Fruit fly (Drosophila melanogaster): ENCODE data around the gene Ect3.
A peak's percentile ranks its signal among the peaks of the same experiment; 100 is the strongest.

Gene Ect3

DNA sequence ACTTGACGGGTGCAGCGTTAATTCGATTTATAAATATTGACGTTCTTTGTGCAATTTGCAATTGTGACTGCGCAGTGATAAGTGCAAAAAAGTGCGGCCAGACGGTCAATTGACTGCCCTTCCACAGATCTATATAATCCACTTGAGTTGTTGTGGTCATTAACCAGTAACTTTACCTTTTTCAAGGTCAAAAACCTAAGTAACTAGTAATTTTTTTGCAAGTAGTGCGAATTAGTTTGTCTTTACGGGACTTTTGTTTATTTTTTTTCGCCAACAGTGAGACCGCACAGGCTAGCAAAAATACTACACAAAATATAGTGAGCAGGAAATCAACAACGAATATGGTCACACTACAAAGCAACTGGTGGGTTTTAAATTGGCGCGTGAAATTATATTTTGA lies 24.4 kb upstream of the Ect3 start, which contains the start of gene Tango9:
Tango9 (minus strand) TSS at position 280 of the 400 bp plus-strand sequence.
- TF ChIP-seq nmo (GFP tag; optimal IDR thresholded peaks at IDR 0.05) (peak; percentile 25), Lhr (GFP tag; optimal IDR thresholded peaks at IDR 0.05) (peak; percentile 48), nom (GFP tag; optimal IDR thresholded peaks at IDR 0.05) (peak; percentile 57), CG4404 (GFP tag; IDR thresholded peaks at IDR 0.05) (no peak), CG13775 (GFP tag; optimal IDR thresholded peaks at IDR 0.05) (no peak), CG31388 (GFP tag; optimal IDR thresholded peaks at IDR 0.05) (no peak), CG30020 (tag; optimal IDR thresholded peaks at IDR 0.05) (peak; percentile 11), CkIIα-i1 (GFP tag; IDR thresholded peaks at IDR 0.05) (no peak), CG1603 (tag; optimal IDR thresholded peaks at IDR 0.05) (peak; percentile 71), sens (GFP tag) (peak; percentile 84), MTF-1 (GFP tag; optimal IDR thresholded peaks at IDR 0.05; ENCODE audit: borderline replicate concordance) (no peak), her (GFP tag; optimal IDR thresholded peaks at IDR 0.05) (peak; percentile 22), CG3995 (GFP tag; optimal IDR thresholded peaks at IDR 0.05) (peak; percentile 47), CG17385 (GFP tag; optimal IDR thresholded peaks at IDR 0.05) (peak; percentile 17), CG12391 (tag; optimal IDR thresholded peaks at IDR 0.05) (peak; percentile 26), Rfx (GFP tag; IDR thresholded peaks at IDR 0.05) (peak; percentile 13; the same call in 1 of the 2 replicates), CG8290 (GFP tag; optimal IDR thresholded peaks at IDR 0.05) (no peak), CG8290 (tag; optimal IDR thresholded peaks at IDR 0.05) (peak in 1 of 2 experiments; percentile 36), vfl (GFP tag; optimal IDR thresholded peaks at IDR 0.05) (no peak), grau (tag; optimal IDR thresholded peaks at IDR 0.05) (peak; percentile 13), BEAF-32 (GFP tag; optimal IDR thresholded peaks at IDR 0.05) (peak; percentile 38), CG17186 (GFP tag; optimal IDR thresholded peaks at IDR 0.05) (peak; percentile 12), gro (GFP tag; optimal IDR thresholded peaks at IDR 0.05) (no peak), CG33213 (GFP tag; optimal IDR thresholded peaks at IDR 0.05) (peak; percentile 28), CHES-1-like (GFP tag; optimal IDR thresholded peaks at IDR 0.05) (peak; percentile 24), sug (tag; optimal IDR thresholded peaks at IDR 0.05) (peak; percentile 25), ftz-f1 (GFP tag; optimal IDR thresholded peaks at IDR 0.05) (peak; percentile 11), yki (optimal IDR thresholded peaks at IDR 0.05) (no peak), Nf-YC (tag; optimal IDR thresholded peaks at IDR 0.05) (peak; percentile 19), CG4617 (GFP tag; optimal IDR thresholded peaks at IDR 0.05; ENCODE audit: borderline replicate concordance) (peak; percentile 45), trem (tag; optimal IDR thresholded peaks at IDR 0.05) (peak; percentile 63), HmgZ (tag; optimal IDR thresholded peaks at IDR 0.05) (peak; percentile 40), Dref (GFP tag; IDR thresholded peaks at IDR 0.05) (0 out of 2 replicates have a peak, but pooled peaks have one; percentile 16), ewg (GFP tag; optimal IDR thresholded peaks at IDR 0.05) (peak; percentile 88), lbe (GFP tag; optimal IDR thresholded peaks at IDR 0.05) (no peak), H2.0 (GFP tag; IDR thresholded peaks at IDR 0.05) (no peak), sqz (GFP tag; optimal IDR thresholded peaks at IDR 0.05) (peak; percentile 41), scrt (GFP tag; optimal IDR thresholded peaks at IDR 0.05) (peak; percentile 99), CG11504 (tag; optimal IDR thresholded peaks at IDR 0.05) (peak; percentile 47), YL-1 (GFP tag; optimal IDR thresholded peaks at IDR 0.05) (peak; percentile 39), CG6175 (GFP tag; IDR thresholded peaks at IDR 0.05) (no peak), CG17361 (GFP tag; IDR thresholded peaks at IDR 0.05) (0 out of 3 replicates have a peak, but pooled peaks have one; percentile 11), PHDP (tag; optimal IDR thresholded peaks at IDR 0.05) (no peak), CG6272 (GFP tag; IDR thresholded peaks at IDR 0.05) (no peak), Xrp1 (GFP tag; IDR thresholded peaks at IDR 0.05) (0 out of 2 replicates have a peak, but pooled peaks have one; percentile 25), CG15514 (GFP tag; optimal IDR thresholded peaks at IDR 0.05) (peak; percentile 62), E2f2 (GFP tag; IDR thresholded peaks at IDR 0.05) (peak; percentile 93), kah (GFP tag; optimal IDR thresholded peaks at IDR 0.05) (peak; percentile 94), Med (GFP tag) (peak; percentile 63), CG12659 (GFP tag; optimal IDR thresholded peaks at IDR 0.05) (peak; percentile 31), dpn (GFP tag; optimal IDR thresholded peaks at IDR 0.05) (peak in 1 of 2 experiments; percentile 2)

Data from whole organism, embryonic.